Worm (Caenorhabditis elegans): ENCODE measurements around the gene Y59E1A.4.

DNA sequence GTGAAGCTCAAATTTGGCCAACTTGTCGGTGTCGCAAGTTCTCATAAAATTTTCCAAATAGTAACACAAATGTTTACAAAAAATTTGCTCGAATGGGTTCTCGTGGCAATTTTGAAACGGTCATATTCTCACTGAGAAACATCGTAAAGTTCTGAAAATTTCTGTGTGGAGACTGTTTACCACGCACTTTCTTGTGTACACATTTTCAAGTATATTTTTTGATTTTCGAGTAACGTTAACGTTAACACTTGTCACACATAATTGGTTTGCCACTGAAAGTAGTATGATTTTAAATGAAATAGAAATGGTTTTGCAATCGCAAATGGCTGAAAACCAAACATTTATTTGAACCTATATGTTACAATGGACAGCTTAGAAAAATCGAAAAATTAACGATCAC, 49.0 kb downstream of the Y59E1A.4 start:
- TF ChIP-seq aha-1 (tag; optimal IDR thresholded peaks at IDR 0.05) (no peak), fkh-10 (GFP tag; optimal IDR thresholded peaks at IDR 0.05) (no peak), nhr-237 (tag; optimal IDR thresholded peaks at IDR 0.05) (no peak), egl-27 (tag; optimal IDR thresholded peaks at IDR 0.05) (no peak), unc-86 (tag; optimal IDR thresholded peaks at IDR 0.05) (no peak), unc-62 (GFP tag; optimal IDR thresholded peaks at IDR 0.05) (no peak), ces-1 (GFP tag; optimal IDR thresholded peaks at IDR 0.05) (no peak), fkh-8 (tag; optimal IDR thresholded peaks at IDR 0.05) (no peak), ztf-11 (tag; optimal IDR thresholded peaks at IDR 0.05) (no peak), lin-13 (GFP tag; optimal IDR thresholded peaks at IDR 0.05) (no peak), alr-1 (tag; optimal IDR thresholded peaks at IDR 0.05; ENCODE audit: borderline replicate concordance) (no peak)
